Fruit fly (Drosophila melanogaster) Kc167 (cell line): ENCODE results near the gene Ugt37E1.

Experiments used
- Sin3A ChIP-seq: fragments of >200 bp; optimal IDR thresholded peaks from 2 replicates; lab custom pipeline; 2018; ENCODE audit warnings: missing external identifiers
- h ChIP-seq: fragments of >200 bp; optimal IDR thresholded peaks from 3 replicates; lab custom pipeline; 2018; ENCODE audit warnings: missing external identifiers
- psq ChIP-seq: fragments of >200 bp; optimal IDR thresholded peaks from 2 replicates; lab custom pipeline; 2017; ENCODE audit warnings: missing external identifiers
- ttk ChIP-seq: sonication (Bioruptor generic); optimal IDR thresholded peaks from 2 replicates; lab custom pipeline; 2017; ENCODE audit warnings: missing external identifiers

- TF ChIP-seq psq (lab: Kevin White, UChicago) (no peak), h (lab: Kevin White, UChicago) (no peak), Sin3A (lab: Kevin White, UChicago) (no peak), ttk (lab: Kevin White, UChicago) (no peak)
Observed at dm6 chr2L:16796104-16796645, at the start of gene Ugt37E1.
